Worm (Caenorhabditis elegans): ENCODE results near the gene ttm-1.

The ttm-1 gene

ce11 chrIII:12993055-12993454, 26.3 kb upstream of the ttm-1 start:
- TF ChIP-seq ceh-100 (GFP tag; IDR thresholded peaks at IDR 0.05) (no peak), gei-17 (GFP tag; optimal IDR thresholded peaks at IDR 0.05) (no peak), ceh-91 (GFP tag; IDR thresholded peaks at IDR 0.05) (no peak), snpc-4 (GFP tag; optimal IDR thresholded peaks at IDR 0.05) (no peak), snpc-4 (tag; optimal IDR thresholded peaks at IDR 0.05) (no peak), madf-10 (tag; optimal IDR thresholded peaks at IDR 0.05) (no peak), zfh-2 (GFP tag; conservative IDR thresholded peaks at IDR 0.05) (peak; percentile 82), attf-5 (GFP tag; optimal IDR thresholded peaks at IDR 0.05) (no peak), C06A6.2 (GFP tag; conservative IDR thresholded peaks at IDR 0.05) (no peak), egrh-3 (GFP tag; IDR thresholded peaks at IDR 0.05) (peak; percentile 84; the same call in 1 of the 2 replicates), unc-130 (GFP tag; optimal IDR thresholded peaks at IDR 0.05) (no peak), sptf-2 (GFP tag; optimal IDR thresholded peaks at IDR 0.05) (no peak), cebp-2 (GFP tag; IDR thresholded peaks at IDR 0.05) (no peak), F57C9.4 (tag; optimal IDR thresholded peaks at IDR 0.05) (no peak)

DNA sequence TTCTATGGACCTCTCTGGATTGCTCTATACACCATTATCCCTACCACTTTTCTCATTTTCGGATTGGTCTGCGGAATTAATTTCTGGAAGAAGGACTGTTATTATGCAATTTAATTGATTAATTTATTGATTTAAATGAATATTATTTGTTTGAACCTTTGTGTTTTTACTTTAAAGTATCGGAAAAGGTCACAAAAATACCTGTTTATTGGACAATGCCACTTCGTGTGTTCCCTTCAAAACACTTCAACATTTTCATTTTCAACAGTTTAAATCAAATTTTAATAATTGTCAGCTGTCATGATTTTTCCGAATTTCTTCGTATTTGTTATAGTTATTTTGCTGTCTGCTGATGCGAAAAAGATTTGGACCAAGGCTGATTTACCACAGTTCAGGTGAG, 24.2 kb upstream of the ttm-1 start, which contains the start of gene ZK1010.12:
ZK1010.12 (plus strand) TSS at position 301 of the 400 bp plus-strand sequence.
- TF ChIP-seq ceh-100 (GFP tag; IDR thresholded peaks at IDR 0.05) (no peak), tbx-9 (tag; optimal IDR thresholded peaks at IDR 0.05; ENCODE audit: borderline replicate concordance) (no peak), F33H1.4 (GFP tag; IDR thresholded peaks at IDR 0.05) (no peak), B0035.1 (tag; optimal IDR thresholded peaks at IDR 0.05) (no peak), F55B11.4 (tag; optimal IDR thresholded peaks at IDR 0.05; ENCODE audit: borderline replicate concordance, insufficient read depth) (no peak), ztf-26 (tag; optimal IDR thresholded peaks at IDR 0.05) (no peak), dpl-1 (GFP tag; optimal IDR thresholded peaks at IDR 0.05) (no peak), madf-10 (tag; optimal IDR thresholded peaks at IDR 0.05) (no peak), D2030.7 (GFP tag; IDR thresholded peaks at IDR 0.05) (no peak), Y53G8AR.9 (GFP tag; conservative IDR thresholded peaks at IDR 0.05) (no peak), Y53F4B.3 (GFP tag; IDR thresholded peaks at IDR 0.05) (no peak), nhr-80 (tag; optimal IDR thresholded peaks at IDR 0.05) (no peak)

ce11 chrIII:12987418-12987817, 20.6 kb upstream of the ttm-1 start, which contains the start of gene ZK1010.5:
Gene ZK1010.5, minus strand, starts transcription at chrIII:12987518.
- TF ChIP-seq dox-1 (GFP tag; IDR thresholded peaks at IDR 0.05) (no peak), gei-17 (GFP tag; optimal IDR thresholded peaks at IDR 0.05) (no peak), ceh-58 (GFP tag; IDR thresholded peaks at IDR 0.05) (no peak), F22D6.2 (tag; optimal IDR thresholded peaks at IDR 0.05) (no peak), Y95B8A.8 (GFP tag; IDR thresholded peaks at IDR 0.05) (no peak)

ce11 chrIII:12980770-12981169, 14.0 kb upstream of the ttm-1 start, which contains the start of gene ZK1010.4:
Gene ZK1010.4, plus strand, starts transcription at chrIII:12981070.
- TF ChIP-seq gei-17 (GFP tag; optimal IDR thresholded peaks at IDR 0.05) (no peak), madf-3 (GFP tag; IDR thresholded peaks at IDR 0.05) (no peak), tlf-1 (GFP tag; optimal IDR thresholded peaks at IDR 0.05) (no peak), T07F8.4 (tag; optimal IDR thresholded peaks at IDR 0.05) (no peak), ztf-22 (GFP tag; optimal IDR thresholded peaks at IDR 0.05) (no peak), ztf-18 (tag; optimal IDR thresholded peaks at IDR 0.05) (no peak), sea-2 (GFP tag; IDR thresholded peaks at IDR 0.05) (no peak), attf-5 (GFP tag; optimal IDR thresholded peaks at IDR 0.05) (no peak), ceh-58 (GFP tag; IDR thresholded peaks at IDR 0.05) (no peak), aptf-3 (GFP tag; IDR thresholded peaks at IDR 0.05) (no peak), F49E8.2 (tag; optimal IDR thresholded peaks at IDR 0.05; ENCODE audit: insufficient read depth) (no peak), ztf-26 (tag; optimal IDR thresholded peaks at IDR 0.05) (no peak), akir-1 (GFP tag; optimal IDR thresholded peaks at IDR 0.05) (no peak), ceh-79 (tag; optimal IDR thresholded peaks at IDR 0.05) (no peak), F33H1.4 (GFP tag; IDR thresholded peaks at IDR 0.05) (no peak), nhr-179 (tag; optimal IDR thresholded peaks at IDR 0.05) (no peak), lin-35 (GFP tag; optimal IDR thresholded peaks at IDR 0.05) (no peak), mcd-1 (GFP tag; IDR thresholded peaks at IDR 0.05) (no peak), nhr-80 (tag; optimal IDR thresholded peaks at IDR 0.05) (no peak), zim-3 (tag; optimal IDR thresholded peaks at IDR 0.05) (no peak)

Measured in whole organism, young adult.